Fruit fly (Drosophila melanogaster) S2 (cell line): ENCODE results near the gene Tasp1.

ENCODE experiments used
- CG8478 ChIP-seq: fragments of >200 bp; optimal IDR thresholded peaks from 2 replicates; lab custom pipeline; 2018
- CTCF ChIP-seq, 2 experiments: fragments of >200 bp; optimal IDR thresholded peaks; 2 replicates each; lab custom pipeline; 2018

DNA sequence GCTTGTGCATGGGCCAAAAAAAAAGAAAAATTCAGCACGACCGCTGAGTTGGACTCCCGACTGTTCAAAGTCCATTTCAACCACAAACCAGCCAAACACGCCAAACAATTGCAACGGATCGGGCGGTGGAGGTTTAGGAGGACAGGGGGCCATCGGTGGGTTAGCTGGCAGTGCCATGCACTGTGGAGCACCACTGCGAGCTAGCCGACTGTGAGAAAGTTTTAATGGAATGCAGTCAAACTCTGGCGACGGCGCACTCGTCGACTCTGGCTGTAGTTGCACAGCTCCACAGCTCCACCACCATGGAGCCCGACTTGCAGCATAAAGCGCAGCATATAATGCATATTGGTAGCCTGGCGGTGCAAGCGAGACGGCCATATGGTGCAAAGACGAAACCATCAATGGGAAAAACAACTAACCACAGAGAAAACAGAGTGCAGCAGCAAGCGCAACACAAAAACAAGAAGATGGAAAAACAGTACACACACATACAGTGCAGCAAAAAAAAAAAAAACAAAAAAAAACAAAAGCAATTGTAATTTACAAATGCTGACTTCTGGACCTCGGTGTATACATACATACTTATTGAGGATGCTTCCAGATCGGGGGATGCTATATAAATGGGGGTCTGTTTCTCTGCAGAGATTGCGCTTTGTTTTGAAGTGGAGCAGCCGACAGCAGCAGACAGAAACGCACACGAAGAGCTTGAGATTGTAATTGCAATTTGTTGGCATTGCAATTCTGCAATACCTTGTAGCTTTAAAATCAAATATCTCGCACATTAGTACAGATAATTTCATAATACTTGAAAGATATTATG is 45.9 kb downstream of the Tasp1 start:
- TF ChIP-seq CG8478 (no peak), CTCF (optimal IDR thresholded peaks at IDR 0.05; lab: Kevin White, UChicago) (no peak)
